Fruit fly (Drosophila melanogaster): ENCODE measurements around the gene Gr10a.

Gr10a gene

DNA sequence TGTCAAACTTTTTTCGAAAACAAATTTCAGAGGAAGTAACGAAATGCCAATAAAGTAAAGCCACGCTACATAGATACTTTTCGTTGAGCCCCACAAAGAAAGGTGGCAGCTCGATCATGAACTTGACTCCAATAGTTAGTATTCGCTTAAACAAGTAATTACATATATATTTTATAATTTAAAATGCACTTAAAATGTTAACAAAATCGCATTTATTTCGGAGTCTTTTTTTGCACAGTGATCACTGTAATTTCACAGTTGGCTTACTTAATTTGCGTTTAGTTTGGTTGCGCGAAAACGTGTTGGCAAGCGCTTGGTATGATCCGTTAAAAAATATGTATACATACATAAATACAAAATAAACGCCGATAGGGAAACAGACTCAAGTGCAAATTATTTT is 34.4 kb upstream of the Gr10a start (continued):
- TF ChIP-seq prd (optimal IDR thresholded peaks at IDR 0.05) (no peak), prd (GFP tag; IDR thresholded peaks at IDR 0.05) (0 out of 3 replicates have a peak, but pooled peaks have one; percentile 23), CG12391 (tag; optimal IDR thresholded peaks at IDR 0.05) (no peak), slp2 (GFP tag; optimal IDR thresholded peaks at IDR 0.05) (no peak), CG32532 (GFP tag; IDR thresholded peaks at IDR 0.05) (peak; percentile 39; the same call in 1 of the 2 replicates), CG6254 (GFP tag; optimal IDR thresholded peaks at IDR 0.05) (no peak), CG31224 (GFP tag; IDR thresholded peaks at IDR 0.05) (no peak), CG17359 (tag; optimal IDR thresholded peaks at IDR 0.05) (no peak), sc (optimal IDR thresholded peaks at IDR 0.05) (no peak), sc (GFP tag; optimal IDR thresholded peaks at IDR 0.05) (no peak), PHDP (tag; optimal IDR thresholded peaks at IDR 0.05) (no peak), her (GFP tag; optimal IDR thresholded peaks at IDR 0.05) (no peak), CG18619 (GFP tag; optimal IDR thresholded peaks at IDR 0.05) (no peak), Antp (GFP tag; optimal IDR thresholded peaks at IDR 0.05) (no peak), CG10462 (GFP tag; optimal IDR thresholded peaks at IDR 0.05) (no peak), Ptx1 (GFP tag; IDR thresholded peaks at IDR 0.05) (0 out of 2 replicates have a peak, but pooled peaks have one; percentile 24), HHEX (GFP tag; optimal IDR thresholded peaks at IDR 0.05) (no peak), CG8388 (GFP tag; optimal IDR thresholded peaks at IDR 0.05) (no peak), CG1647 (GFP tag; optimal IDR thresholded peaks at IDR 0.05) (no peak), HLH4C (GFP tag; IDR thresholded peaks at IDR 0.05; ENCODE audit: partially characterized antibody) (no peak), sisA (GFP tag; IDR thresholded peaks at IDR 0.05) (no peak), grau (tag; optimal IDR thresholded peaks at IDR 0.05) (peak; percentile 55), CG1603 (tag; optimal IDR thresholded peaks at IDR 0.05) (no peak), bigmax (GFP tag; optimal IDR thresholded peaks at IDR 0.05) (no peak), CG17328 (GFP tag; IDR thresholded peaks at IDR 0.05) (0 out of 2 replicates have a peak, but pooled peaks have one; percentile 8), lmd (GFP tag; IDR thresholded peaks at IDR 0.05) (peak; percentile 12; the same call in 1 of the 2 replicates), CG12071 (GFP tag; optimal IDR thresholded peaks at IDR 0.05) (no peak), CG15011 (GFP tag; optimal IDR thresholded peaks at IDR 0.05) (no peak), Side (GFP tag; optimal IDR thresholded peaks at IDR 0.05) (no peak), abd-A (tag; optimal IDR thresholded peaks at IDR 0.05) (no peak), CG11456 (GFP tag; IDR thresholded peaks at IDR 0.05) (no peak), CG17568 (GFP tag; optimal IDR thresholded peaks at IDR 0.05) (no peak), CG31388 (GFP tag; optimal IDR thresholded peaks at IDR 0.05) (no peak), CG8944 (GFP tag; optimal IDR thresholded peaks at IDR 0.05) (no peak), CG6791 (GFP tag; IDR thresholded peaks at IDR 0.05; ENCODE audit: partially characterized antibody) (no peak), Hey (tag; optimal IDR thresholded peaks at IDR 0.05) (no peak)

DNA sequence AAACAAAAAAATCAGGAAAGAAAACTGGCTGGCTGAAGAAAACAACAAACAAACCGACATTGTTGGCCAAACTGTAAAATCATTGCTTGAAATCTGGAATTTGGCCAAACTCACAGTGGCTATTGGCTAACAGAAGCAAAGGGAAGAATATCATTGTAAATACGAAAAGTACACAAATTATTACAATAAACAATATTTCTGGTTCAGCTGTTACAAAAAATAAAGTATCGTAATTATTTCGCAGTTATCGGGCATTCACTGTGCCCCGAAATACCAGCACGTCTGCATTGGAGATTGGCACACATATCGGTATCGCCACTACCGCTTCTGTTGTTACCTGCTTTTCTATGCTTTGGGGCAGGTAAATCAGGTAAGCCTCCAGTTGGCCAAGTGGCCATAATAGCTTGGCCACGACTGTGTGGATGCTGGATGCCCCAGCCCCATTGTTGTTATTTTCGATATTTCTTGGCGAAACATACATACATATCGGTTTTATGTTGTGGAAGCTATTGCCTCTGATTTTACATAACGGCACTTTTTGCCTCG is 33.9 kb upstream of the Gr10a start:
- TF ChIP-seq CG14860 (GFP tag; IDR thresholded peaks at IDR 0.05; ENCODE audit: partially characterized antibody) (no peak), fd96Cb (tag; optimal IDR thresholded peaks at IDR 0.05) (peak; percentile 2), dan (GFP tag; IDR thresholded peaks at IDR 0.05) (no peak), CG4820 (GFP tag; optimal IDR thresholded peaks at IDR 0.05) (no peak), D19B (GFP tag; optimal IDR thresholded peaks at IDR 0.05) (no peak), Hey (tag; optimal IDR thresholded peaks at IDR 0.05) (no peak), cad (GFP tag; optimal IDR thresholded peaks at IDR 0.05) (no peak), run (tag; optimal IDR thresholded peaks at IDR 0.05) (no peak), dysf (GFP tag; IDR thresholded peaks at IDR 0.05) (peak; percentile 82), lbe (GFP tag; optimal IDR thresholded peaks at IDR 0.05) (no peak), CG6654 (GFP tag; optimal IDR thresholded peaks at IDR 0.05) (no peak), tap (tag; optimal IDR thresholded peaks at IDR 0.05) (peak; percentile 48), CG34224 (GFP tag; IDR thresholded peaks at IDR 0.05; ENCODE audit: partially characterized antibody) (no peak), CG15601 (tag; optimal IDR thresholded peaks at IDR 0.05) (no peak), Sox100B (GFP tag; optimal IDR thresholded peaks at IDR 0.05) (no peak), sob (GFP tag; IDR thresholded peaks at IDR 0.05) (peak; percentile 60), CG1529 (GFP tag; optimal IDR thresholded peaks at IDR 0.05) (no peak), Dref (GFP tag; IDR thresholded peaks at IDR 0.05) (no peak)
